Worm (Caenorhabditis elegans) whole organism, L4 larva: ENCODE data around the gene F08F3.6.

Experiments used
- daf-12 ChIP-seq: fragments of 150-350 bp; optimal IDR thresholded peaks from 2 replicates; lab custom pipeline; 2014; ENCODE audit warnings: missing biosample characterization, missing genetic modification reagents, missing genetic modification characterization
- unc-62 ChIP-seq, 3 experiments: fragments of 150-350 bp in 1 of 3; sonication (generic microtip); optimal IDR thresholded peaks in 2 of 3; peaks in 1 of 3; 1 replicate in 1 of 3; 2 replicates in 2 of 3; lab custom pipeline; 2014 to 2017; ENCODE audit warnings: missing biosample characterization in 3 of 3, missing genetic modification characterization in 3 of 3, missing genetic modification reagents in 3 of 3, missing genotype in 1 of 3

DNA sequence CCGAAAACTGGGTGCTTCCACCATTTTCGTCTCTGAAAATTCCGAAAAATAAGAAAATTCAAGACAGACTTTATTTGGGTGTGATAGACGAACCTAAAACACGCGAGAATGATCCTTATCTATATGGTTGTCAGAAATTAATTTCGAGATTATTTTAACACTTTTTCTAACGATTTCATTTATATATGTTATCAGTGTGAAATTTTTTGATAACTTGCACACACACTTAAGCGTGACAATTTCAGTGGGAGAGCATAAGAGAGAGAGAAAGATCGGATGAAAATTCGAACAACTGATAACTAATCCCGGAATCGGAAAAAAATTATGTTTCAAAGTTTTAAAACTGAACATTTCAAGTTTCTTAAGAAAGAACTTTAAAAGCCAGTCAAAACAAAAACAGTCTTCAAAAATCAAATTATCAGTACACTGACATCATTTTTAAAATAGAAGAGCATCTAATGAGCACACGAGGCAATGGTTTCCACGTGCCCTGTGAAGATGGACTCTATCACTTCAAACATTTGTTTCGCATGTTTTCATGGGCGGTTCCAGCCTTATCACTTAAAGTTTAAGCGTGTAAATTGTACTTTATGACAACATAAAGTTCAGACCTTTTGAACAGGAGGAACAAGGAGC is 26.8 kb downstream of the F08F3.6 start, which contains the start of gene C35A11.4:
- TF ChIP-seq daf-12 (no peak), unc-62 (GFP tag; optimal IDR thresholded peaks at IDR 0.05 in 1 of 2; lab: Kevin White, UChicago) (no peak), unc-62 (tag; optimal IDR thresholded peaks at IDR 0.05; lab: Kevin White, UChicago) (no peak)
